Fruit fly (Drosophila melanogaster): ENCODE data around the gene Akap200.

Akap200 gene

dm6 chr2L:8463144-8464106, 47.9 kb downstream of the Akap200 start, which contains the start of gene Agpat2 (continued):
- TF ChIP-seq Neu2 (GFP tag; optimal IDR thresholded peaks at IDR 0.05; ENCODE audit: borderline replicate concordance) (peak; percentile 41), CG3163 (GFP tag; optimal IDR thresholded peaks at IDR 0.05) (peak; percentile 24), nom (GFP tag; optimal IDR thresholded peaks at IDR 0.05) (peak; percentile 8), CG12744 (GFP tag; optimal IDR thresholded peaks at IDR 0.05) (peak; percentile 67), Rx (GFP tag; IDR thresholded peaks at IDR 0.05) (peak; percentile 46; the same call in 1 of the 2 replicates), cad (GFP tag; optimal IDR thresholded peaks at IDR 0.05) (no peak), al (GFP tag; IDR thresholded peaks at IDR 0.05) (no peak), ash1 (GFP tag; optimal IDR thresholded peaks at IDR 0.05) (no peak), hth (optimal IDR thresholded peaks at IDR 0.05) (no peak), CG10431 (GFP tag; optimal IDR thresholded peaks at IDR 0.05) (peak; percentile 57), D (optimal IDR thresholded peaks at IDR 0.05) (no peak), D (GFP tag; optimal IDR thresholded peaks at IDR 0.05) (peak; percentile 85), Jarid2 (GFP tag; optimal IDR thresholded peaks at IDR 0.05) (peak; percentile 74), stwl (tag; optimal IDR thresholded peaks at IDR 0.05) (peak; percentile 20), gcm2 (GFP tag; optimal IDR thresholded peaks at IDR 0.05) (peak; percentile 35), az2 (GFP tag; optimal IDR thresholded peaks at IDR 0.05) (peak; percentile 89), crc (GFP tag; optimal IDR thresholded peaks at IDR 0.05) (peak; percentile 70), Atf-2 (GFP tag; optimal IDR thresholded peaks at IDR 0.05) (peak; percentile 81), CG14860 (GFP tag; IDR thresholded peaks at IDR 0.05; ENCODE audit: partially characterized antibody) (no peak), CG7928 (GFP tag; optimal IDR thresholded peaks at IDR 0.05) (peak; percentile 44), en (GFP tag; optimal IDR thresholded peaks at IDR 0.05) (peak; percentile 67), HHEX (GFP tag; optimal IDR thresholded peaks at IDR 0.05) (peak; percentile 83), Lim3 (GFP tag; IDR thresholded peaks at IDR 0.05) (no peak), YL-1 (GFP tag; optimal IDR thresholded peaks at IDR 0.05) (peak; percentile 11), tll (GFP tag; optimal IDR thresholded peaks at IDR 0.05) (no peak), CG12219 (GFP tag; optimal IDR thresholded peaks at IDR 0.05) (peak; percentile 74), CG7271 (tag; optimal IDR thresholded peaks at IDR 0.05) (peak; percentile 43), wek (GFP tag; optimal IDR thresholded peaks at IDR 0.05) (no peak), yki (optimal IDR thresholded peaks at IDR 0.05) (no peak), CG4424 (GFP tag; optimal IDR thresholded peaks at IDR 0.05) (peak; percentile 86), Xbp1 (GFP tag; optimal IDR thresholded peaks at IDR 0.05) (peak; percentile 89), CG15073 (GFP tag; optimal IDR thresholded peaks at IDR 0.05) (peak; percentile 21), BEAF-32 (GFP tag; optimal IDR thresholded peaks at IDR 0.05) (no peak), CG3065 (GFP tag; optimal IDR thresholded peaks at IDR 0.05) (no peak), CG16815 (GFP tag; optimal IDR thresholded peaks at IDR 0.05) (peak; percentile 69), CG3281 (GFP tag; optimal IDR thresholded peaks at IDR 0.05) (peak; percentile 87), btn (GFP tag; optimal IDR thresholded peaks at IDR 0.05) (peak; percentile 63), pb (GFP tag; optimal IDR thresholded peaks at IDR 0.05) (peak; percentile 32), sug (tag; optimal IDR thresholded peaks at IDR 0.05) (peak; percentile 17), CG2120 (GFP tag; optimal IDR thresholded peaks at IDR 0.05) (peak; percentile 93), klu (GFP tag; IDR thresholded peaks at IDR 0.05) (no peak; the same call in 1 of the 2 replicates), slp2 (GFP tag; optimal IDR thresholded peaks at IDR 0.05) (peak; percentile 80), ATbp (GFP tag; optimal IDR thresholded peaks at IDR 0.05) (peak; percentile 82), tio (GFP tag; optimal IDR thresholded peaks at IDR 0.05) (peak; percentile 83), tap (tag; optimal IDR thresholded peaks at IDR 0.05) (peak; percentile 77), ken (GFP tag; IDR thresholded peaks at IDR 0.05) (peak; percentile 81), onecut (GFP tag; IDR thresholded peaks at IDR 0.05) (peak; percentile 72), C15 (GFP tag; IDR thresholded peaks at IDR 0.05) (0 out of 3 replicates have a peak, but pooled peaks have one; percentile 30), CG6654 (GFP tag; optimal IDR thresholded peaks at IDR 0.05) (peak; percentile 65)

All from whole organism, embryonic.